Worm (Caenorhabditis elegans) whole organism, late embryonic: ENCODE data around the gene aps-2.

Experiments
- K09A11.1 ChIP-seq: sonication (generic microtip); optimal IDR thresholded peaks from 2 replicates; lab custom pipeline; 2017; ENCODE audit warnings: antibody characterized with exemption, mild to moderate bottlenecking, missing genetic modification characterization, missing compliant biosample characterization; ENCODE audit not compliant: insufficient read depth
- ama-1 ChIP-seq: fragments of 150-350 bp; optimal IDR thresholded peaks from 2 replicates; lab custom pipeline; 2014
- ceh-31 ChIP-seq: sonication (generic microtip); optimal IDR thresholded peaks from 2 replicates; lab custom pipeline; 2016; ENCODE audit warnings: missing genetic modification characterization, missing compliant biosample characterization
- ceh-9 ChIP-seq: sonication (generic microtip); optimal IDR thresholded peaks from 2 replicates; lab custom pipeline; 2016; ENCODE audit warnings: mild to moderate bottlenecking, missing genetic modification characterization, inconsistent platforms, missing compliant biosample characterization
- dmd-4 ChIP-seq: sonication (generic microtip); optimal IDR thresholded peaks from 2 replicates; lab custom pipeline; 2016; ENCODE audit warnings: borderline replicate concordance, missing genetic modification characterization, missing compliant biosample characterization
- elt-2 ChIP-seq: sonication (generic microtip); optimal IDR thresholded peaks from 2 replicates; lab custom pipeline; 2016; ENCODE audit warnings: missing genetic modification reagents, missing genetic modification characterization, missing compliant biosample characterization
- ets-4 ChIP-seq: sonication (generic microtip); optimal IDR thresholded peaks from 2 replicates; lab custom pipeline; 2016; ENCODE audit warnings: missing genetic modification characterization, missing compliant biosample characterization
- fkh-10 ChIP-seq: fragments of 150-350 bp; optimal IDR thresholded peaks from 2 replicates; lab custom pipeline; 2014; ENCODE audit warnings: missing biosample characterization, missing genetic modification reagents, missing genetic modification characterization
- nfya-1 ChIP-seq: sonication (generic microtip); optimal IDR thresholded peaks from 2 replicates; lab custom pipeline; 2017; ENCODE audit warnings: missing genetic modification characterization, mild to moderate bottlenecking, missing compliant biosample characterization, antibody characterized with exemption, moderate library complexity
- npax-4 ChIP-seq: sonication (generic microtip); optimal IDR thresholded peaks from 2 replicates; lab custom pipeline; 2016; ENCODE audit warnings: missing genetic modification characterization, missing compliant biosample characterization
- pha-4 ChIP-seq: fragments of 150-350 bp; optimal IDR thresholded peaks from 2 replicates; lab custom pipeline; 2018; ENCODE audit warnings: missing biosample characterization, missing genetic modification reagents, missing genetic modification characterization
- pqm-1 ChIP-seq: sonication (generic microtip); optimal IDR thresholded peaks from 2 replicates; lab custom pipeline; 2016; ENCODE audit warnings: missing genetic modification characterization, missing compliant biosample characterization

ce11 chrX:4508209-4508608, 50.1 kb downstream of the aps-2 start, which contains the start of gene rhi-1:
- TF ChIP-seq dmd-4 (tag; lab: Kevin White, UChicago) (no peak), elt-2 (tag; lab: Kevin White, UChicago) (no peak), ceh-9 (tag; lab: Kevin White, UChicago) (no peak), nfya-1 (tag; lab: Kevin White, UChicago) (no peak), npax-4 (tag; lab: Kevin White, UChicago) (no peak), pqm-1 (tag; lab: Kevin White, UChicago) (no peak), K09A11.1 (tag; lab: Kevin White, UChicago) (no peak), ceh-31 (tag; lab: Kevin White, UChicago) (no peak), pha-4 (no peak), ets-4 (tag; lab: Kevin White, UChicago) (no peak), fkh-10 (GFP tag; lab: Kevin White, UChicago) (no peak), ama-1 (no peak)
